Worm (Caenorhabditis elegans) whole organism, mixed stage, embryonic: ENCODE results near the gene T08B1.4.

Experiments used
- M03D4.4 ChIP-seq: sonication (generic microtip); optimal IDR thresholded peaks from 2 replicates; lab custom pipeline; 2017; ENCODE audit warnings: mild to moderate bottlenecking, missing genetic modification characterization, missing compliant biosample characterization
- bed-3 ChIP-seq: fragments of 200-800 bp; sonication (Bioruptor generic); optimal IDR thresholded peaks from 3 replicates; lab custom pipeline; 2018; ENCODE audit warnings: mild to moderate bottlenecking, missing genetic modification characterization, moderate library complexity, missing compliant biosample characterization
- blmp-1 ChIP-seq: fragments of 150-350 bp; optimal IDR thresholded peaks from 2 replicates; lab custom pipeline; 2014; ENCODE audit warnings: missing biosample characterization, missing genetic modification characterization
- ceh-39 ChIP-seq: fragments of 150-350 bp; optimal IDR thresholded peaks from 2 replicates; lab custom pipeline; 2014; ENCODE audit warnings: missing biosample characterization, missing genetic modification characterization
- ceh-43 ChIP-seq: fragments of 200-800 bp; sonication (Bioruptor generic); optimal IDR thresholded peaks from 2 replicates; lab custom pipeline; 2018; ENCODE audit warnings: mild to moderate bottlenecking, missing genetic modification characterization, moderate library complexity, missing compliant biosample characterization
- ceh-83 ChIP-seq: fragments of 200-800 bp; sonication (Bioruptor generic); optimal IDR thresholded peaks from 2 replicates; lab custom pipeline; 2018; ENCODE audit warnings: mild to moderate bottlenecking, missing genetic modification characterization, missing compliant biosample characterization
- cnd-1 ChIP-seq: fragments of 200-800 bp; sonication (Bioruptor generic); optimal IDR thresholded peaks from 2 replicates; lab custom pipeline; 2018; ENCODE audit warnings: mild to moderate bottlenecking, missing genetic modification characterization, missing compliant biosample characterization
- drap-1 ChIP-seq: fragments of 200-800 bp; sonication (Bioruptor generic); optimal IDR thresholded peaks from 3 replicates; lab custom pipeline; 2018; ENCODE audit warnings: mild to moderate bottlenecking, missing genetic modification characterization, missing compliant biosample characterization
- elt-3 ChIP-seq: fragments of 150-350 bp; optimal IDR thresholded peaks from 2 replicates; lab custom pipeline; 2014; ENCODE audit warnings: missing biosample characterization, missing genetic modification characterization
- flh-1 ChIP-seq: fragments of 200-800 bp; sonication (Bioruptor generic); optimal IDR thresholded peaks from 2 replicates; lab custom pipeline; 2018; ENCODE audit warnings: mild to moderate bottlenecking, missing genetic modification characterization, moderate library complexity, missing compliant biosample characterization
- ham-2 ChIP-seq: fragments of 200-800 bp; sonication (Bioruptor generic); optimal IDR thresholded peaks from 2 replicates; lab custom pipeline; 2018; ENCODE audit warnings: mild to moderate bottlenecking, missing genetic modification characterization, missing compliant biosample characterization
- hlh-1 ChIP-seq: fragments of 150-350 bp; optimal IDR thresholded peaks from 2 replicates; lab custom pipeline; 2014; ENCODE audit warnings: missing biosample characterization, missing genetic modification reagents, missing genetic modification characterization
- lin-13 ChIP-seq: fragments of 150-350 bp; optimal IDR thresholded peaks from 2 replicates; lab custom pipeline; 2014; ENCODE audit warnings: missing biosample characterization, missing genetic modification characterization
- lin-32 ChIP-seq: fragments of 200-800 bp; sonication (Bioruptor generic); optimal IDR thresholded peaks from 2 replicates; lab custom pipeline; 2018; ENCODE audit warnings: mild to moderate bottlenecking, missing genetic modification characterization, missing compliant biosample characterization
- lsy-2 ChIP-seq: fragments of 150-350 bp; optimal IDR thresholded peaks from 2 replicates; lab custom pipeline; 2014; ENCODE audit warnings: missing biosample characterization, missing genetic modification characterization
- mab-5 ChIP-seq: fragments of 150-350 bp; optimal IDR thresholded peaks from 2 replicates; lab custom pipeline; 2014; ENCODE audit warnings: missing biosample characterization, missing genetic modification characterization
- mep-1 ChIP-seq: fragments of 150-350 bp; optimal IDR thresholded peaks from 2 replicates; lab custom pipeline; 2017; ENCODE audit warnings: missing biosample characterization, missing genetic modification reagents, missing genetic modification characterization, inconsistent platforms
- mls-2 ChIP-seq: sonication (generic microtip); optimal IDR thresholded peaks from 2 replicates; lab custom pipeline; 2016; ENCODE audit warnings: mild to moderate bottlenecking, missing genetic modification characterization, moderate library complexity, missing compliant biosample characterization
- nhr-12 ChIP-seq: fragments of 150-350 bp; optimal IDR thresholded peaks from 2 replicates; lab custom pipeline; 2014; ENCODE audit warnings: missing biosample characterization, missing genetic modification characterization
- nhr-237 ChIP-seq: fragments of 150-350 bp; optimal IDR thresholded peaks from 2 replicates; lab custom pipeline; 2014; ENCODE audit warnings: missing biosample characterization, missing genetic modification characterization
- nhr-28 ChIP-seq: fragments of 150-350 bp; optimal IDR thresholded peaks from 2 replicates; lab custom pipeline; 2014; ENCODE audit warnings: missing biosample characterization, missing genetic modification characterization
- nhr-76 ChIP-seq: sonication (generic microtip); optimal IDR thresholded peaks from 2 replicates; lab custom pipeline; 2017; ENCODE audit warnings: missing biosample characterization, missing genetic modification characterization
- snpc-4 ChIP-seq: fragments of 150-350 bp; optimal IDR thresholded peaks from 2 replicates; lab custom pipeline; 2014; ENCODE audit warnings: missing biosample characterization, missing genetic modification characterization
- sptf-1 ChIP-seq: sonication (generic microtip); optimal IDR thresholded peaks from 2 replicates; lab custom pipeline; 2017; ENCODE audit warnings: mild to moderate bottlenecking, missing genetic modification characterization, moderate library complexity, missing compliant biosample characterization
- tbx-8 ChIP-seq: fragments of 200-800 bp; sonication (Bioruptor generic); optimal IDR thresholded peaks from 2 replicates; lab custom pipeline; 2018; ENCODE audit warnings: mild to moderate bottlenecking, missing genetic modification characterization, moderate library complexity, missing compliant biosample characterization
- unc-39 ChIP-seq: fragments of 150-350 bp; optimal IDR thresholded peaks from 2 replicates; lab custom pipeline; 2014; ENCODE audit warnings: missing biosample characterization, missing genetic modification characterization
- unc-62 ChIP-seq: fragments of 150-350 bp; optimal IDR thresholded peaks from 2 replicates; lab custom pipeline; 2014; ENCODE audit warnings: missing biosample characterization, missing genetic modification reagents, missing genetic modification characterization
- zip-8 ChIP-seq: fragments of 150-350 bp; optimal IDR thresholded peaks from 2 replicates; lab custom pipeline; 2014; ENCODE audit warnings: missing biosample characterization, missing genetic modification characterization
- ztf-11 ChIP-seq: fragments of 150-350 bp; optimal IDR thresholded peaks from 2 replicates; lab custom pipeline; 2014; ENCODE audit warnings: missing biosample characterization, missing genetic modification characterization

The T08B1.4 gene

ce11 chrV:1964806-1965205, 14.3 kb upstream of the T08B1.4 start, which contains the start of gene srj-15:
srj-15 (minus strand) TSS chrV:1964906.
- TF ChIP-seq mep-1 (no peak), lsy-2 (tag; lab: Kevin White, UChicago) (no peak)

- TF ChIP-seq ham-2 (GFP tag; lab: Kevin White, UChicago) (no peak), nhr-237 (no peak), mab-5 (tag; lab: Kevin White, UChicago) (no peak), snpc-4 (no peak), ceh-39 (tag; lab: Kevin White, UChicago) (no peak), hlh-1 (no peak), M03D4.4 (tag; lab: Kevin White, UChicago) (no peak), flh-1 (GFP tag; lab: Kevin White, UChicago) (no peak), drap-1 (no peak), cnd-1 (no peak), sptf-1 (tag; lab: Kevin White, UChicago) (no peak), lin-32 (no peak), zip-8 (tag; lab: Kevin White, UChicago) (no peak), nhr-76 (tag; lab: Kevin White, UChicago) (no peak), lsy-2 (tag; lab: Kevin White, UChicago) (no peak), tbx-8 (GFP tag; lab: Kevin White, UChicago) (no peak)
- TF ChIP-seq, all 35 proteins: peak for 0
Observed at ce11 chrV:1966962-1967361, 12.1 kb upstream of the T08B1.4 start.

DNA sequence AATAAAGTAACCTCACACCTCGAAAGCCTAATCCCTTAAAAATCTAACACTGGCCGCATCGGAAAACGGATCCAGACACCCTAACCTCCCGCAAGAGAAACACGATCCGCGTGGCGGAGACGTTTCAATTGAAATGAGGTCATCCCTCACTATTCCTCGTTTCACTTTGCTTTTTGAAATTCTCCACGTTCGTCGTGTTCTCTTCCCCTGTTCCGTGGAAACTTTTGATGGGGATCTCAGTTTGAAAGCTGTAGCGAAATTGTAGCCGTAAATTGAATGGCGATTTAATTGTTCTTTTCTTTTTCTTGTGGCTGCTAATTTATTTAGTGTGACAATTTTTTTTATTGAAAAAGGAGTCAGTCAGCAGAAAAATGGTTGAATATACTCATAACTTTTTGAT, 10.3 kb upstream of the T08B1.4 start:
- TF ChIP-seq lin-32: no peak
- TF ChIP-seq M03D4.4 (tag; lab: Kevin White, UChicago): no peak
- TF ChIP-seq unc-39 (tag; lab: Kevin White, UChicago): no peak
- no peak for TF ChIP-seq lsy-2 (tag; lab: Kevin White, UChicago)
- TF ChIP-seq mls-2 (tag; lab: Kevin White, UChicago): no peak
- no peak for TF ChIP-seq ceh-83 (GFP tag; lab: Kevin White, UChicago)
- no peak for TF ChIP-seq drap-1
- no peak for TF ChIP-seq zip-8 (tag; lab: Kevin White, UChicago)
- no peak for TF ChIP-seq hlh-1
- no peak for TF ChIP-seq tbx-8 (GFP tag; lab: Kevin White, UChicago)
- TF ChIP-seq blmp-1 (tag; lab: Kevin White, UChicago): no peak
- TF ChIP-seq snpc-4: no peak

- no peak for TF ChIP-seq nhr-76 (tag; lab: Kevin White, UChicago)
- no peak for TF ChIP-seq mls-2 (tag; lab: Kevin White, UChicago)
- no peak for TF ChIP-seq unc-62
- no peak for TF ChIP-seq snpc-4
- no peak for TF ChIP-seq ceh-43 (GFP tag; lab: Kevin White, UChicago)
Observed at ce11 chrV:1969228-1969627, 9.8 kb upstream of the T08B1.4 start, which contains the start of gene acs-3. acs-3 (plus strand) TSS chrV:1969528.

ce11 chrV:1969690-1970089, 9.4 kb upstream of the T08B1.4 start:
- no peak for TF ChIP-seq nhr-12
- TF ChIP-seq mab-5 (tag; lab: Kevin White, UChicago): no peak
- no peak for TF ChIP-seq elt-3 (tag; lab: Kevin White, UChicago)
- TF ChIP-seq lin-13 (tag; lab: Kevin White, UChicago): no peak
- TF ChIP-seq blmp-1 (tag; lab: Kevin White, UChicago): no peak
- no peak for TF ChIP-seq ztf-11 (tag; lab: Kevin White, UChicago)
- no peak for TF ChIP-seq zip-8 (tag; lab: Kevin White, UChicago)
- no peak for TF ChIP-seq nhr-237
- TF ChIP-seq cnd-1: no peak
- TF ChIP-seq bed-3 (GFP tag; lab: Kevin White, UChicago): no peak

ce11 chrV:1975049-1975448, 4.0 kb upstream of the T08B1.4 start, which contains the start of gene fbxa-201:
fbxa-201 (plus strand) TSS chrV:1975349.
- TF ChIP-seq hlh-1 (no peak), nhr-28 (tag; lab: Kevin White, UChicago) (no peak), blmp-1 (tag; lab: Kevin White, UChicago) (no peak), elt-3 (tag; lab: Kevin White, UChicago) (no peak), ceh-39 (tag; lab: Kevin White, UChicago) (no peak), mls-2 (tag; lab: Kevin White, UChicago) (no peak), mep-1 (no peak), cnd-1 (no peak), lsy-2 (tag; lab: Kevin White, UChicago) (no peak), ztf-11 (tag; lab: Kevin White, UChicago) (no peak), lin-32 (no peak)
